Worm (Caenorhabditis elegans): ENCODE results near the gene pin-2.

Gene pin-2

DNA sequence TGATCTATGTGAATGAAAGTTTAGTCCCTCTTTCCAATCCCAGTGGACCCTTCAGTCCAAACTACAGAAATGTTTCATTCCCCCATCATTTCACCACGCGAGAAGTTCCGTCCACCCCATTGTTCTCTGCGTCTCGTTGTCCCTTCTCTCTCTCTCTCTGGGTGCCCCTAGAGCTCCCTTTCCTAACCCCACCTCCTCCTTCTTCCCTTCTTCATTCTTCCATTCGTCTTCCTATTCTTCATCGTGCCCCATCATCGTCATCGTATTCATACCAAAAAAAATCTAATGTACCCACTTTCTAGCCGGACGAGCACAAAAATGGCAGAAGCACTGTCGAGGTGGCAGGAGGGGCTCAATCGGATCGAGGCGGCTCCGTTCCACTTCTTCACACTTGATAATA lies 42.6 kb downstream of the pin-2 start, which contains the start of gene M02B1.3:
M02B1.3 (plus strand) TSS at position 301 of the 400 bp plus-strand sequence.
- TF ChIP-seq ama-1 (optimal IDR thresholded peaks at IDR 0.05) (no peak), mep-1 (tag; optimal IDR thresholded peaks at IDR 0.05) (peak; percentile 8), fkh-10 (GFP tag; optimal IDR thresholded peaks at IDR 0.05) (no peak), duxl-1 (tag; optimal IDR thresholded peaks at IDR 0.05; ENCODE audit: poor library complexity) (no peak), hmg-1.1 (GFP tag; IDR thresholded peaks at IDR 0.05) (peak; percentile 33; the same call in 1 of the 2 replicates), hif-1 (tag; optimal IDR thresholded peaks at IDR 0.05) (no peak), ZK337.2 (GFP tag; IDR thresholded peaks at IDR 0.05) (0 out of 2 replicates have a peak, but pooled peaks have one; percentile 27), Y5F2A.4 (GFP tag; optimal IDR thresholded peaks at IDR 0.05) (no peak), ceh-20 (GFP tag; IDR thresholded peaks at IDR 0.05) (peak; percentile 60; the same call in 1 of the 2 replicates)

- TF ChIP-seq nhr-102 (tag; optimal IDR thresholded peaks at IDR 0.05) (no peak), ceh-28 (tag; optimal IDR thresholded peaks at IDR 0.05) (no peak), dmd-9 (GFP tag; IDR thresholded peaks at IDR 0.05) (no peak), nhr-237 (tag; optimal IDR thresholded peaks at IDR 0.05) (no peak), zip-11 (GFP tag; IDR thresholded peaks at IDR 0.05) (no peak), nhr-28 (tag; optimal IDR thresholded peaks at IDR 0.05) (peak; percentile 64), Y5F2A.4 (GFP tag; optimal IDR thresholded peaks at IDR 0.05) (no peak), mes-2 (tag; optimal IDR thresholded peaks at IDR 0.05; ENCODE audit: poor library complexity, severe bottlenecking) (peak; percentile 54), D1046.2 (GFP tag; IDR thresholded peaks at IDR 0.05) (no peak), zip-2 (tag; optimal IDR thresholded peaks at IDR 0.05) (no peak), F10B5.3 (tag; optimal IDR thresholded peaks at IDR 0.05) (no peak), F26F4.8 (GFP tag; conservative IDR thresholded peaks at IDR 0.05) (no peak), aly-2 (tag; optimal IDR thresholded peaks at IDR 0.05) (no peak), F37D6.2 (tag; optimal IDR thresholded peaks at IDR 0.05) (no peak), ceh-82 (tag; optimal IDR thresholded peaks at IDR 0.05) (no peak), lin-15B (tag; optimal IDR thresholded peaks at IDR 0.05) (no peak), F49E8.2 (tag; optimal IDR thresholded peaks at IDR 0.05; ENCODE audit: borderline replicate concordance) (no peak), fkh-10 (GFP tag; optimal IDR thresholded peaks at IDR 0.05) (no peak), set-16 (GFP tag; IDR thresholded peaks at IDR 0.05) (no peak), fos-1 (tag; optimal IDR thresholded peaks at IDR 0.05) (no peak), nhr-25 (tag; optimal IDR thresholded peaks at IDR 0.05; ENCODE audit: borderline replicate concordance, insufficient read depth) (no peak), hlh-11 (tag; optimal IDR thresholded peaks at IDR 0.05) (peak; percentile 48), mdl-1 (tag; optimal IDR thresholded peaks at IDR 0.05) (peak in 1 of 2 experiments; percentile 37), Y48G9A.11 (GFP tag; IDR thresholded peaks at IDR 0.05) (no peak), dmd-6 (GFP tag; IDR thresholded peaks at IDR 0.05) (0 out of 2 replicates have a peak, but pooled peaks have one; percentile 26), cey-2 (tag; optimal IDR thresholded peaks at IDR 0.05; ENCODE audit: borderline replicate concordance, insufficient read depth) (no peak), mdt-29 (GFP tag; IDR thresholded peaks at IDR 0.05) (no peak), jun-1 (tag; optimal IDR thresholded peaks at IDR 0.05) (no peak), madf-9 (GFP tag; conservative IDR thresholded peaks at IDR 0.05) (no peak), spr-3 (GFP tag; optimal IDR thresholded peaks at IDR 0.05) (no peak), unc-130 (GFP tag; optimal IDR thresholded peaks at IDR 0.05) (no peak), ama-1 (optimal IDR thresholded peaks at IDR 0.05) (peak; percentile 84), F44E2.7 (GFP tag; IDR thresholded peaks at IDR 0.05) (no peak), snpc-1.2 (GFP tag; IDR thresholded peaks at IDR 0.05) (0 out of 2 replicates have a peak, but pooled peaks have one; percentile 19), lin-38 (GFP tag; IDR thresholded peaks at IDR 0.05) (0 out of 2 replicates have a peak, but pooled peaks have one; percentile 8), ceh-44 (GFP tag; IDR thresholded peaks at IDR 0.05) (no peak), mxl-3 (GFP tag; optimal IDR thresholded peaks at IDR 0.05) (no peak), zag-1 (tag; optimal IDR thresholded peaks at IDR 0.05) (no peak), Y75B8A.6 (GFP tag; IDR thresholded peaks at IDR 0.05) (no peak; the same call in 1 of the 2 replicates), nhr-11 (tag; optimal IDR thresholded peaks at IDR 0.05) (no peak), daf-19 (GFP tag; conservative IDR thresholded peaks at IDR 0.05) (no peak), attf-4 (tag; optimal IDR thresholded peaks at IDR 0.05) (no peak), nhr-48 (tag; optimal IDR thresholded peaks at IDR 0.05) (no peak)
These were observed 46.7 kb downstream of the pin-2 start for ce11 chrIV:12840348-12840747.

Data from whole organism, L4 larva.